Worm (Caenorhabditis elegans) whole organism, L1 larva: Measurements from ENCODE around the gene fog-2.

Experiments
- fos-1 ChIP-seq: fragments of 150-350 bp; optimal IDR thresholded peaks from 2 replicates; lab custom pipeline; 2014; ENCODE audit warnings: missing biosample characterization, missing genetic modification characterization
- lin-39 ChIP-seq: fragments of 150-350 bp; optimal IDR thresholded peaks from 2 replicates; lab custom pipeline; 2014; ENCODE audit warnings: missing biosample characterization, missing genetic modification reagents, missing genetic modification characterization
- lsy-2 ChIP-seq, 2 experiments: fragments of 150-350 bp; optimal IDR thresholded peaks; 2 replicates each; lab custom pipeline; 2014; ENCODE audit warnings: missing biosample characterization in 2 of 2, missing genetic modification characterization in 2 of 2
- nhr-76 ChIP-seq: sonication (generic microtip); optimal IDR thresholded peaks from 2 replicates; lab custom pipeline; 2017; ENCODE audit warnings: missing biosample characterization, missing genetic modification characterization

- TF ChIP-seq fos-1 (tag; lab: Kevin White, UChicago) (no peak), nhr-76 (tag; lab: Kevin White, UChicago) (no peak), lsy-2 (tag; optimal IDR thresholded peaks at IDR 0.05; lab: Kevin White, UChicago) (no peak), lin-39 (tag; lab: Kevin White, UChicago) (no peak)
These were observed 6.8 kb upstream of the fog-2 start, which contains the start of the genes fbxa-115 and Y113G7B.27 for ce11 chrV:20192102-20192880.
